Fruit fly (Drosophila melanogaster): ENCODE results near the gene mRpS31.

DNA sequence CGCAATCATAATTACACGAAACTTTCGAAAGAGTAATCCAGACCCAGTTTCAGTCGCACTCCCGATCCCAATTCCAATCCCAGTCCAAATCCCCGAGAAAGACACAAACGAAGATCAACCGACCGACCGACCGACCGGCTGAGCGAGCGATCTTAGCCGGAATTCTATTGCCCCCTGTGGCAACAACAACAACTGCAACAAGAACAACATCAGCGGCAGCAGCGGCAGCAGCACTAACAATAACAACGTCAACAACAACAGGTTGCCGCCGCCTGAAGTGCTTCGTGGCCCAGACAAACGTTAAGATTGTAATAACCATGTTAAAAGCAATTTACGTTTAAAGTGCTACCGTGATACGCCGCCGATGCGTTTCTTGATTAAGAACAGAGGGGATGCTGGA lies 13.7 kb downstream of the mRpS31 start:
- TF ChIP-seq esn (GFP tag; optimal IDR thresholded peaks at IDR 0.05) (no peak), cyc (GFP tag; optimal IDR thresholded peaks at IDR 0.05) (no peak), Gug (GFP tag; IDR thresholded peaks at IDR 0.05) (no peak), CG8319 (GFP tag; optimal IDR thresholded peaks at IDR 0.05) (no peak)

Data from whole organism, prepupa.